Fruit fly (Drosophila melanogaster) whole organism, embryonic: Measurements from ENCODE around the gene CG13850.
A peak's percentile ranks its signal among the peaks of the same experiment; 100 is the strongest.

Experiments used
- Atf6 ChIP-seq: fragments of 200-800 bp; sonication (Bioruptor generic); IDR thresholded peaks from 2 replicates; pipeline ENCODE4 v1.3.6; 2022; ENCODE audit warnings: missing biosample characterization, missing genetic modification characterization
- CG12744 ChIP-seq: fragments of 200-800 bp; sonication (Bioruptor generic); optimal IDR thresholded peaks from 2 replicates; lab custom pipeline; 2016; ENCODE audit warnings: missing biosample characterization, missing genetic modification characterization
- CG14014 ChIP-seq: fragments of 200-800 bp; sonication (Bioruptor generic); IDR thresholded peaks from 2 replicates; pipeline ENCODE4 v1.3.6; 2022; ENCODE audit warnings: missing biosample characterization, missing genetic modification characterization
- CG14965 ChIP-seq: fragments of 200-800 bp; sonication (Bioruptor generic); optimal IDR thresholded peaks from 2 replicates; lab custom pipeline; 2016; ENCODE audit warnings: missing biosample characterization, missing genetic modification characterization, borderline replicate concordance
- CG17829 ChIP-seq: fragments of 200-800 bp; optimal IDR thresholded peaks from 2 replicates; lab custom pipeline; 2019; ENCODE audit warnings: missing biosample characterization, mild to moderate bottlenecking, missing genetic modification characterization, moderate library complexity
- CG18011 ChIP-seq: fragments of 200-800 bp; sonication (Bioruptor generic); optimal IDR thresholded peaks from 2 replicates; lab custom pipeline; 2017; ENCODE audit warnings: missing biosample characterization, missing genetic modification characterization, mild to moderate bottlenecking, moderate library complexity, missing genotype
- CG18764 ChIP-seq: fragments of 200-800 bp; sonication (Bioruptor generic); optimal IDR thresholded peaks from 3 replicates; lab custom pipeline; 2016; ENCODE audit warnings: missing biosample characterization, missing genetic modification characterization
- CG2129 ChIP-seq: fragments of 200-800 bp; sonication (Bioruptor generic); IDR thresholded peaks from 2 replicates; pipeline ENCODE4 v1.3.6; 2022; ENCODE audit warnings: missing biosample characterization, missing genetic modification characterization; ENCODE audit not compliant: partially characterized antibody
- CG30431 ChIP-seq: fragments of 200-800 bp; sonication (Bioruptor generic); optimal IDR thresholded peaks from 2 replicates; lab custom pipeline; 2017; ENCODE audit warnings: missing biosample characterization, missing genetic modification characterization
- CG3847 ChIP-seq: fragments of 200-800 bp; sonication (Bioruptor generic); IDR thresholded peaks from 2 replicates; pipeline ENCODE4 v1.3.6; 2022; ENCODE audit warnings: missing biosample characterization, missing genetic modification characterization
- CG4282 ChIP-seq: fragments of 200-800 bp; sonication (Bioruptor generic); optimal IDR thresholded peaks from 2 replicates; lab custom pipeline; 2016; ENCODE audit warnings: missing biosample characterization, missing genetic modification characterization
- CG7271 ChIP-seq: fragments of 200-800 bp; sonication (Bioruptor generic); optimal IDR thresholded peaks from 2 replicates; lab custom pipeline; 2018; ENCODE audit warnings: missing biosample characterization, mild to moderate bottlenecking, missing genetic modification characterization, moderate library complexity
- CG7987 ChIP-seq: fragments of 200-800 bp; sonication (Bioruptor generic); optimal IDR thresholded peaks from 2 replicates; lab custom pipeline; 2018; ENCODE audit warnings: missing biosample characterization, mild to moderate bottlenecking, missing genetic modification characterization, moderate library complexity
- CG8388 ChIP-seq: fragments of 200-800 bp; sonication (Bioruptor generic); optimal IDR thresholded peaks from 2 replicates; lab custom pipeline; 2019; ENCODE audit warnings: missing biosample characterization, mild to moderate bottlenecking, missing genetic modification characterization, moderate library complexity
- D ChIP-seq, 2 experiments: fragments of 200-800 bp in 1 of 2; fragments of >200 bp in 1 of 2; sonication (Bioruptor generic) in 1 of 2; optimal IDR thresholded peaks; 2 replicates in 1 of 2; 3 replicates in 1 of 2; lab custom pipeline; 2017; ENCODE audit warnings: mild to moderate bottlenecking in 1 of 2, missing biosample characterization in 1 of 2, missing genetic modification characterization in 1 of 2, missing genetic modification reagents in 1 of 2
- Dfd ChIP-seq, 2 experiments: fragments of >200 bp; optimal IDR thresholded peaks; 2 replicates each; lab custom pipeline; 2017; ENCODE audit warnings: missing biosample characterization in 2 of 2, missing genetic modification characterization in 2 of 2
- Doc2 ChIP-seq: fragments of 200-800 bp; sonication (Bioruptor generic); IDR thresholded peaks from 2 replicates; pipeline ENCODE4 v1.3.6; 2022; ENCODE audit warnings: missing biosample characterization, missing genetic modification characterization
- Dref ChIP-seq: fragments of 200-800 bp; sonication (Bioruptor generic); IDR thresholded peaks from 2 replicates; pipeline ENCODE4 v1.3.6; 2022; ENCODE audit warnings: missing biosample characterization, missing genetic modification characterization
- H2.0 ChIP-seq: fragments of 200-800 bp; sonication (Bioruptor generic); IDR thresholded peaks from 2 replicates; pipeline ENCODE4 v1.3.6; 2022; ENCODE audit warnings: missing biosample characterization, missing genetic modification characterization
- HLH54F ChIP-seq: fragments of 200-800 bp; sonication (Bioruptor generic); optimal IDR thresholded peaks from 3 replicates; lab custom pipeline; 2016; ENCODE audit warnings: missing biosample characterization, missing genetic modification characterization
- HmgZ ChIP-seq: fragments of 200-800 bp; sonication (Bioruptor generic); optimal IDR thresholded peaks from 2 replicates; lab custom pipeline; 2018; ENCODE audit warnings: missing biosample characterization, mild to moderate bottlenecking, missing genetic modification characterization
- MESR4 ChIP-seq: fragments of 200-800 bp; sonication (Bioruptor generic); optimal IDR thresholded peaks from 2 replicates; lab custom pipeline; 2018; ENCODE audit warnings: missing biosample characterization, mild to moderate bottlenecking, missing genetic modification characterization, moderate library complexity
- MTF-1 ChIP-seq: fragments of 200-800 bp; sonication (Bioruptor generic); optimal IDR thresholded peaks from 2 replicates; lab custom pipeline; 2018; ENCODE audit warnings: missing biosample characterization, mild to moderate bottlenecking, missing genetic modification characterization, borderline replicate concordance
- Side ChIP-seq: fragments of 200-800 bp; sonication (Bioruptor generic); optimal IDR thresholded peaks from 2 replicates; lab custom pipeline; 2016; ENCODE audit warnings: missing biosample characterization, missing genetic modification characterization
- Sin3A ChIP-seq: fragments of >200 bp; optimal IDR thresholded peaks from 2 replicates; lab custom pipeline; 2018
- YL-1 ChIP-seq: fragments of 200-800 bp; sonication (Bioruptor generic); optimal IDR thresholded peaks from 3 replicates; lab custom pipeline; 2017; ENCODE audit warnings: missing biosample characterization, mild to moderate bottlenecking, missing genetic modification characterization
- bcd ChIP-seq: fragments of 200-800 bp; sonication (Bioruptor generic); optimal IDR thresholded peaks from 2 replicates; lab custom pipeline; 2017; ENCODE audit warnings: missing biosample characterization, mild to moderate bottlenecking, missing genetic modification characterization
- chinmo ChIP-seq: fragments of 200-800 bp; sonication (Bioruptor generic); IDR thresholded peaks from 4 replicates; pipeline ENCODE4 v1.3.6; 2022; ENCODE audit warnings: missing biosample characterization, missing genetic modification characterization; ENCODE audit not compliant: partially characterized antibody
- da ChIP-seq: fragments of 200-800 bp; sonication (Bioruptor generic); optimal IDR thresholded peaks from 2 replicates; lab custom pipeline; 2016; ENCODE audit warnings: missing biosample characterization, missing genetic modification characterization
- dati ChIP-seq: fragments of 200-800 bp; sonication (Bioruptor generic); IDR thresholded peaks from 2 replicates; pipeline ENCODE4 v1.3.6; 2022; ENCODE audit warnings: missing biosample characterization, missing genetic modification characterization
- dmrt11E ChIP-seq: fragments of 200-800 bp; sonication (Bioruptor generic); optimal IDR thresholded peaks from 3 replicates; lab custom pipeline; 2018; ENCODE audit warnings: missing biosample characterization, mild to moderate bottlenecking, missing genetic modification characterization, moderate library complexity
- dmrt99B ChIP-seq: fragments of 200-800 bp; sonication (Bioruptor generic); optimal IDR thresholded peaks from 2 replicates; lab custom pipeline; 2018; ENCODE audit warnings: missing biosample characterization, mild to moderate bottlenecking, missing genetic modification characterization, moderate library complexity
- en ChIP-seq: fragments of 200-800 bp; sonication (Bioruptor generic); optimal IDR thresholded peaks from 2 replicates; lab custom pipeline; 2016; ENCODE audit warnings: missing biosample characterization, missing genetic modification characterization
- ewg ChIP-seq: fragments of 200-800 bp; sonication (Bioruptor generic); optimal IDR thresholded peaks from 3 replicates; lab custom pipeline; 2017; ENCODE audit warnings: mild to moderate bottlenecking, missing biosample characterization, missing genetic modification reagents, missing genetic modification characterization
- klu ChIP-seq: fragments of 200-800 bp; sonication (Bioruptor generic); IDR thresholded peaks from 2 replicates; pipeline ENCODE4 v1.3.6; 2022; ENCODE audit warnings: missing biosample characterization, missing genetic modification characterization
- lilli ChIP-seq: fragments of 200-800 bp; sonication (Bioruptor generic); optimal IDR thresholded peaks from 3 replicates; lab custom pipeline; 2016; ENCODE audit warnings: missing biosample characterization, missing genetic modification characterization
- lmd ChIP-seq: fragments of 200-800 bp; sonication (Bioruptor generic); IDR thresholded peaks from 2 replicates; pipeline ENCODE4 v1.3.6; 2022; ENCODE audit warnings: missing biosample characterization, missing genetic modification characterization
- maf-S ChIP-seq: fragments of 200-800 bp; sonication (Bioruptor generic); optimal IDR thresholded peaks from 2 replicates; lab custom pipeline; 2016; ENCODE audit warnings: missing biosample characterization, missing genetic modification characterization
- nerfin-1 ChIP-seq: fragments of 200-800 bp; sonication (Bioruptor generic); optimal IDR thresholded peaks from 3 replicates; lab custom pipeline; 2019; ENCODE audit warnings: missing biosample characterization, mild to moderate bottlenecking, missing genetic modification characterization, moderate library complexity
- otp ChIP-seq: fragments of 200-800 bp; sonication (Bioruptor generic); IDR thresholded peaks from 3 replicates; pipeline ENCODE4, ENCODE4 v1.3.6; 2022; ENCODE audit warnings: missing biosample characterization, missing genetic modification characterization
- pnt ChIP-seq: fragments of 200-800 bp; sonication (Bioruptor generic); optimal IDR thresholded peaks from 3 replicates; lab custom pipeline; 2016; ENCODE audit warnings: missing biosample characterization, missing genetic modification characterization
- salm ChIP-seq: fragments of 200-800 bp; sonication (Bioruptor generic); optimal IDR thresholded peaks from 2 replicates; lab custom pipeline; 2018; ENCODE audit warnings: missing biosample characterization, mild to moderate bottlenecking, missing genetic modification characterization
- sc ChIP-seq, 3 experiments: fragments of >200 bp in 2 of 3; fragments of 200-800 bp in 1 of 3; sonication (Bioruptor generic) in 1 of 3; optimal IDR thresholded peaks; 2 replicates in 2 of 3; 3 replicates in 1 of 3; lab custom pipeline; 2017; ENCODE audit warnings: mild to moderate bottlenecking in 1 of 3, missing biosample characterization in 1 of 3, missing genetic modification characterization in 1 of 3, missing genetic modification reagents in 1 of 3
- schlank ChIP-seq: fragments of 200-800 bp; sonication (Bioruptor generic); optimal IDR thresholded peaks from 2 replicates; lab custom pipeline; 2018; ENCODE audit warnings: missing biosample characterization, mild to moderate bottlenecking, missing genetic modification characterization
- slbo ChIP-seq: fragments of 200-800 bp; sonication (Bioruptor generic); IDR thresholded peaks from 2 replicates; pipeline ENCODE4 v1.3.6; 2022; ENCODE audit warnings: missing biosample characterization, missing genetic modification characterization
- tna ChIP-seq: fragments of 200-800 bp; sonication (Bioruptor generic); IDR thresholded peaks from 2 replicates; pipeline ENCODE4 v1.3.6; 2022; ENCODE audit warnings: missing biosample characterization, missing genetic modification characterization; ENCODE audit not compliant: partially characterized antibody
- usp ChIP-seq: fragments of >200 bp; optimal IDR thresholded peaks from 2 replicates; lab custom pipeline; 2017; ENCODE audit warnings: missing biosample characterization, missing genetic modification characterization
- vvl ChIP-seq: fragments of 200-800 bp; sonication (Bioruptor generic); IDR thresholded peaks from 2 replicates; pipeline ENCODE4 v1.3.6; 2022; ENCODE audit warnings: missing biosample characterization, missing genetic modification characterization

The CG13850 gene

DNA sequence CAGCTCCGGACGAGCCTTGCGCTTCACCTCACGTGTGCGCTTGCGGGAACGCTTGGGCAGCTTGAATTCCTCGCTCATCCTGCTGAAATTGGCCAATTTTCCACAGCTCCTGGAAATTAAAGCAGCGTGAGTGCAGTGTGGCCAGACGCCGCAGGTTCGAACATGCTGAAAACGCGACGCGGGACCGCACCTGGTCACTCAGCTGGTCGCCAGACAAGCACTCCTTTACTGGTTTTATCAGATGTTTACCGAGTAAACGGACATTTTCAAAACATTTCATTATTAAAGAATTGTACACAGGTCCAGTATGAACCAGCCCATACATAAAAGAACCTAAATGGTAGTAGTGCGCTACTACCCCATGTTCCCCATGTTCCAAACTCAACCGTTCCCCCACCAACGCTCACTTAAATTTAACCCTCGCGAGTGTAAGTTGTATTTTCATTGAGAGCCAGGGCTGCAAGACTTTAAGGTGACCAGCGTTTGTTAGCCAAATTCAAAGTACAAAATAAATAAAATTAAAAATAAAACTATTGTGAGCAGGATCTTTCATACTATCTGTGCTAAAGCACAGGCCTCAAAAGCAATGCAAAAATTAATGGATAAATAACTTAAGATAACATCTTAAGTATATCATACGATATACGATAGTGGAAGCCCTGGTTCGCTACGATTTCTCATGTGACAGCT is 48.4 kb downstream of the CG13850 start, which contains the start of the genes JMJD6, CG7071 and Muted (continued):
- TF ChIP-seq CG17829 (tag; lab: Kevin White, UChicago), result peak; percentile 88
- no peak for TF ChIP-seq chinmo
- peak; percentile 85 for TF ChIP-seq H2.0 (GFP tag; lab: Robert Waterston, UW)
- peak; percentile 55 for TF ChIP-seq schlank (tag; lab: Kevin White, UChicago)
- TF ChIP-seq CG7987 (GFP tag; lab: Kevin White, UChicago), result peak; percentile 86
- peak; percentile 79 for TF ChIP-seq Side (GFP tag; lab: Kevin White, UChicago)
- no peak for TF ChIP-seq sc (optimal IDR thresholded peaks at IDR 0.05; lab: Kevin White, UChicago)
- TF ChIP-seq sc (GFP tag; optimal IDR thresholded peaks at IDR 0.05; lab: Kevin White, UChicago), result peak; percentile 83
- peak; percentile 76 for TF ChIP-seq MESR4 (GFP tag; lab: Kevin White, UChicago)
- TF ChIP-seq YL-1, result peak; percentile 96
- peak; percentile 79 for TF ChIP-seq CG2129 (GFP tag; lab: Robert Waterston, UW)
- TF ChIP-seq salm, result peak; percentile 78
- TF ChIP-seq Atf6 (GFP tag; lab: Robert Waterston, UW), result peak; percentile 90
- peak; percentile 90 for TF ChIP-seq bcd (GFP tag; lab: Kevin White, UChicago)
- TF ChIP-seq CG8388, result peak; percentile 87
- TF ChIP-seq Dref, result peak; percentile 43
- peak; percentile 95 for TF ChIP-seq CG3847
- peak; percentile 91 for TF ChIP-seq lmd (GFP tag; lab: Robert Waterston, UW)
- TF ChIP-seq pnt (GFP tag; lab: Kevin White, UChicago), result peak; percentile 89
- TF ChIP-seq usp (GFP tag; lab: Kevin White, UChicago), result no peak
- no peak for TF ChIP-seq Dfd (GFP tag; optimal IDR thresholded peaks at IDR 0.05; lab: Kevin White, UChicago)
- peak; percentile 88 for TF ChIP-seq nerfin-1 (tag; lab: Kevin White, UChicago)
- TF ChIP-seq CG18011, result peak; percentile 85
- peak; percentile 42; the same call in 1 of the 2 replicates for TF ChIP-seq tna
- no peak for TF ChIP-seq CG14965 (GFP tag; lab: Kevin White, UChicago)
- TF ChIP-seq CG30431 (GFP tag; lab: Kevin White, UChicago), result peak; percentile 83
- TF ChIP-seq maf-S (GFP tag; lab: Kevin White, UChicago), result peak; percentile 83
- TF ChIP-seq vvl (GFP tag; lab: Robert Waterston, UW), result peak; percentile 94
- TF ChIP-seq CG4282 (GFP tag; lab: Kevin White, UChicago), result peak; percentile 88
- TF ChIP-seq klu, result peak; percentile 85
- peak; percentile 86 for TF ChIP-seq CG12744 (GFP tag; lab: Kevin White, UChicago)
- TF ChIP-seq dmrt99B, result peak; percentile 78
- TF ChIP-seq D (optimal IDR thresholded peaks at IDR 0.05; lab: Kevin White, UChicago), result peak; percentile 23
- TF ChIP-seq D (GFP tag; optimal IDR thresholded peaks at IDR 0.05; lab: Kevin White, UChicago), result peak; percentile 70
- TF ChIP-seq MTF-1 (GFP tag; lab: Kevin White, UChicago), result peak; percentile 76
- peak; percentile 86 for TF ChIP-seq dmrt11E
- TF ChIP-seq en (GFP tag; lab: Kevin White, UChicago), result peak; percentile 73
- TF ChIP-seq Doc2, result peak; percentile 18; the same call in 1 of the 2 replicates
- peak; percentile 97 for TF ChIP-seq lilli (GFP tag; lab: Kevin White, UChicago)
- TF ChIP-seq dati, result peak; percentile 87
- TF ChIP-seq CG7271 (tag; lab: Kevin White, UChicago), result peak; percentile 69
- peak; percentile 80 for TF ChIP-seq ewg (GFP tag; lab: Kevin White, UChicago)
- peak; percentile 87 for TF ChIP-seq CG18764 (GFP tag; lab: Kevin White, UChicago)
- peak; percentile 97 for TF ChIP-seq slbo
- peak; percentile 88 for TF ChIP-seq Sin3A (lab: Kevin White, UChicago)
- TF ChIP-seq HLH54F, result peak; percentile 95
- TF ChIP-seq HmgZ (tag; lab: Kevin White, UChicago), result peak; percentile 93
- peak; percentile 85; the same call in 2 of the 3 replicates for TF ChIP-seq otp (GFP tag; lab: Robert Waterston, UW)
- TF ChIP-seq da (GFP tag; lab: Kevin White, UChicago), result peak; percentile 34
- peak; percentile 92 for TF ChIP-seq CG14014 (GFP tag; lab: Robert Waterston, UW)
